Worm (Caenorhabditis elegans) whole organism, L4 larva: ENCODE data around the gene pxl-1.

Experiments used
- ceh-32 ChIP-seq: sonication (generic microtip); optimal IDR thresholded peaks from 2 replicates; lab custom pipeline; 2016; ENCODE audit warnings: mild to moderate bottlenecking, missing genetic modification characterization, missing compliant biosample characterization; ENCODE audit not compliant: poor library complexity
- daf-12 ChIP-seq: fragments of 150-350 bp; optimal IDR thresholded peaks from 2 replicates; lab custom pipeline; 2014; ENCODE audit warnings: missing biosample characterization, missing genetic modification reagents, missing genetic modification characterization
- duxl-1 ChIP-seq: sonication (generic microtip); optimal IDR thresholded peaks from 2 replicates; lab custom pipeline; 2016; ENCODE audit warnings: mild to moderate bottlenecking, missing genetic modification characterization, moderate library complexity, missing compliant biosample characterization; ENCODE audit not compliant: poor library complexity
- hif-1 ChIP-seq, 2 experiments: sonication (generic microtip); optimal IDR thresholded peaks; 2 replicates each; lab custom pipeline; 2016 to 2017; ENCODE audit warnings: missing compliant biosample characterization in 2 of 2, missing genetic modification characterization in 2 of 2, missing genetic modification reagents in 2 of 2, missing genotype in 2 of 2, mild to moderate bottlenecking in 1 of 2
- lin-13 ChIP-seq: fragments of 150-350 bp; optimal IDR thresholded peaks from 2 replicates; lab custom pipeline; 2014; ENCODE audit warnings: missing biosample characterization, missing genetic modification reagents, missing genetic modification characterization
- lin-15B ChIP-seq: fragments of 150-350 bp; sonication (generic microtip); optimal IDR thresholded peaks from 3 replicates; lab custom pipeline; 2014; ENCODE audit warnings: missing biosample characterization, missing genetic modification characterization
- mxl-2 ChIP-seq: fragments of 200-800 bp; sonication (Bioruptor generic); conservative IDR thresholded peaks from 2 replicates; pipeline ENCODE4 v1.3.6; 2022; ENCODE audit warnings: missing genetic modification reagents, missing genetic modification characterization, missing compliant biosample characterization
- snpc-1.2 ChIP-seq: fragments of 200-800 bp; sonication (Bioruptor generic); IDR thresholded peaks from 2 replicates; pipeline ENCODE4 v1.3.6; 2022; ENCODE audit warnings: missing genetic modification reagents, missing genetic modification characterization, missing compliant biosample characterization
- unc-130 ChIP-seq: sonication (generic microtip); optimal IDR thresholded peaks from 2 replicates; lab custom pipeline; 2016; ENCODE audit warnings: missing genetic modification reagents, missing genetic modification characterization, missing compliant biosample characterization
- ztf-11 ChIP-seq: fragments of 150-350 bp; optimal IDR thresholded peaks from 2 replicates; lab custom pipeline; 2014; ENCODE audit warnings: missing biosample characterization, missing genetic modification characterization

DNA sequence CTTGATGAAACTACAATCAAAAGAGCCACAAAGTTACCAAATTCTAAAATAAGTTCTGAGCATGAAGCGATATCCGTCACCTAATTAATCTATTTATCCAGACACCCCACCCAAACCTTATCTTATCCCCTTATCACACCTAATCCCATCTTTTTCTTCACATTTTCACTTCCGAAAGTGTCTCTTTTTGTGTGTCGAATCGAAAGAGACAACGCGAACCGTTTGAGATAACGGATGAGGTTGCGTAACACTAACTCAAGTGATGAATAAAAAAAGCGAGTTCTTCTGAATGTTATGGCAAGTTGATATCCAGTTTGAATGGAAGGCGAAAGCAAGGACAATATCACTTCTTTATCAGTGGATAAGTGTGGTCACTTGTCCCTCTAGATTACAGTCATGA, 12.3 kb downstream of the pxl-1 start:
- no peak for TF ChIP-seq snpc-1.2 (GFP tag; lab: Robert Waterston, UW)
- no peak for TF ChIP-seq unc-130 (GFP tag; lab: Kevin White, UChicago)
- no peak for TF ChIP-seq hif-1 (tag; optimal IDR thresholded peaks at IDR 0.05; lab: Kevin White, UChicago)
- no peak for TF ChIP-seq lin-13
- no peak for TF ChIP-seq lin-15B (tag; lab: Kevin White, UChicago)
- no peak for TF ChIP-seq duxl-1 (tag; lab: Kevin White, UChicago)
- TF ChIP-seq ceh-32 (tag; lab: Kevin White, UChicago), result no peak
- no peak for TF ChIP-seq daf-12 (tag; lab: Kevin White, UChicago)
- TF ChIP-seq mxl-2 (GFP tag; lab: Robert Waterston, UW), result no peak
- TF ChIP-seq ztf-11 (tag; lab: Kevin White, UChicago), result no peak
